Worm (Caenorhabditis elegans) whole organism, L4 larva: ENCODE results near the gene clec-57.

Experiments
- ama-1 ChIP-seq: fragments of 150-350 bp; optimal IDR thresholded peaks from 2 replicates; lab custom pipeline; 2014; ENCODE audit warnings: inconsistent platforms, mixed read lengths
- hlh-30 ChIP-seq: sonication (generic microtip); optimal IDR thresholded peaks from 2 replicates; lab custom pipeline; 2017; ENCODE audit warnings: antibody characterized with exemption, mild to moderate bottlenecking, missing genetic modification characterization, missing compliant biosample characterization; ENCODE audit not compliant: insufficient read depth
- lsy-2 ChIP-seq, 2 experiments: fragments of 150-350 bp in 1 of 2; sonication (generic microtip) in 1 of 2; optimal IDR thresholded peaks; 2 replicates each; lab custom pipeline; 2014 to 2017; ENCODE audit warnings: missing biosample characterization in 2 of 2, missing genetic modification characterization in 2 of 2
- nhr-77 ChIP-seq: fragments of 150-350 bp; optimal IDR thresholded peaks from 2 replicates; lab custom pipeline; 2014; ENCODE audit warnings: missing biosample characterization, missing genetic modification characterization
- pha-4 ChIP-seq, 2 experiments: fragments of 150-350 bp in 1 of 2; fragments of 200-800 bp in 1 of 2; sonication (Bioruptor generic) in 1 of 2; IDR thresholded peaks in 1 of 2; optimal IDR thresholded peaks in 1 of 2; 2 replicates each; pipeline versions ENCODE4 v1.3.6 to Lab custom; 2014 to 2022; ENCODE audit warnings: missing genetic modification characterization in 2 of 2, missing genetic modification reagents in 2 of 2, missing biosample characterization in 1 of 2, missing compliant biosample characterization in 1 of 2

- no peak for TF ChIP-seq nhr-77 (tag; lab: Kevin White, UChicago)
- no peak for TF ChIP-seq hlh-30 (tag; lab: Kevin White, UChicago)
- no peak for TF ChIP-seq lsy-2 (tag; optimal IDR thresholded peaks at IDR 0.05; lab: Kevin White, UChicago)
- no peak for TF ChIP-seq pha-4 (GFP tag; IDR thresholded peaks at IDR 0.05; lab: Robert Waterston, UW)
- no peak for TF ChIP-seq pha-4 (tag; optimal IDR thresholded peaks at IDR 0.05; lab: Kevin White, UChicago)
- no peak for TF ChIP-seq ama-1
Observed at ce11 chrV:14493665-14494064, 24.6 kb downstream of the clec-57 start.
